Fruit fly (Drosophila melanogaster): ENCODE data around the gene CG7706.

The CG7706 gene

dm6 chr3R:18706289-18706688 lies 28.7 kb downstream of the CG7706 start:
- TF ChIP-seq psq (optimal IDR thresholded peaks at IDR 0.05) (no peak), pan (optimal IDR thresholded peaks at IDR 0.05) (no peak), Dll (optimal IDR thresholded peaks at IDR 0.05) (no peak), EcR (GFP tag; optimal IDR thresholded peaks at IDR 0.05) (no peak), usp (GFP tag; optimal IDR thresholded peaks at IDR 0.05) (no peak), CG8478 (optimal IDR thresholded peaks at IDR 0.05) (no peak)

- no peak for TF ChIP-seq Dll (optimal IDR thresholded peaks at IDR 0.05)
Observed at dm6 chr3R:18707492-18707891, 29.9 kb downstream of the CG7706 start.

- TF ChIP-seq CG8478 (optimal IDR thresholded peaks at IDR 0.05) (no peak), usp (GFP tag; optimal IDR thresholded peaks at IDR 0.05) (no peak), Dll (optimal IDR thresholded peaks at IDR 0.05) (no peak), EcR (GFP tag; optimal IDR thresholded peaks at IDR 0.05) (no peak), psq (optimal IDR thresholded peaks at IDR 0.05) (no peak), pan (optimal IDR thresholded peaks at IDR 0.05) (no peak)
Observed at dm6 chr3R:18719767-18720341, 42.2 kb downstream of the CG7706 start.

dm6 chr3R:18721368-18721767 lies 43.8 kb downstream of the CG7706 start:
- TF ChIP-seq CG8478 (optimal IDR thresholded peaks at IDR 0.05) (no peak), EcR (GFP tag; optimal IDR thresholded peaks at IDR 0.05) (no peak), pan (optimal IDR thresholded peaks at IDR 0.05) (no peak), usp (GFP tag; optimal IDR thresholded peaks at IDR 0.05) (no peak), Dll (optimal IDR thresholded peaks at IDR 0.05) (no peak), psq (optimal IDR thresholded peaks at IDR 0.05) (no peak)

- TF ChIP-seq Dll (optimal IDR thresholded peaks at IDR 0.05) (no peak), CG8478 (optimal IDR thresholded peaks at IDR 0.05) (no peak), pan (optimal IDR thresholded peaks at IDR 0.05) (no peak), EcR (GFP tag; optimal IDR thresholded peaks at IDR 0.05) (no peak), usp (GFP tag; optimal IDR thresholded peaks at IDR 0.05) (no peak), psq (optimal IDR thresholded peaks at IDR 0.05) (no peak)
Observed at dm6 chr3R:18722490-18722889, 44.9 kb downstream of the CG7706 start, which contains the start of gene CG34283. Gene CG34283 (minus strand): TSS chr3R:18722590.

- TF ChIP-seq CG8478 (optimal IDR thresholded peaks at IDR 0.05) (no peak), psq (optimal IDR thresholded peaks at IDR 0.05) (no peak), pan (optimal IDR thresholded peaks at IDR 0.05) (no peak), usp (GFP tag; optimal IDR thresholded peaks at IDR 0.05) (no peak), EcR (GFP tag; optimal IDR thresholded peaks at IDR 0.05) (no peak), Dll (optimal IDR thresholded peaks at IDR 0.05) (no peak)
Observed at dm6 chr3R:18726334-18726733, 48.7 kb downstream of the CG7706 start, which contains the start of gene CG7714. Gene CG7714 (minus strand): TSS chr3R:18726434.

- no peak for TF ChIP-seq usp (GFP tag; optimal IDR thresholded peaks at IDR 0.05)
Observed at dm6 chr3R:18728368-18728767, 50.8 kb downstream of the CG7706 start, which contains the start of gene CG7715. Gene CG7715 (minus strand): TSS chr3R:18728468.
